Worm (Caenorhabditis elegans): ENCODE measurements around the gene T11F9.10.

The T11F9.10 gene

ce11 chrV:11515145-11515544 lies 28.4 kb downstream of the T11F9.10 start:
- TF ChIP-seq unc-62 (GFP tag; optimal IDR thresholded peaks at IDR 0.05) = no peak

ce11 chrV:11516141-11516591 lies 29.4 kb downstream of the T11F9.10 start, which contains the start of gene sdz-8:
sdz-8 (minus strand) TSS chrV:11516191.
- TF ChIP-seq unc-62 (GFP tag; optimal IDR thresholded peaks at IDR 0.05) = no peak

ce11 chrV:11517789-11518188 lies 31.0 kb downstream of the T11F9.10 start, which contains the start of gene C55A6.4:
C55A6.4 (minus strand) TSS chrV:11517889.
- no peak for TF ChIP-seq unc-62 (GFP tag; optimal IDR thresholded peaks at IDR 0.05)

- no peak for TF ChIP-seq unc-62 (GFP tag; optimal IDR thresholded peaks at IDR 0.05)
Measured at ce11 chrV:11520215-11520614, 33.4 kb downstream of the T11F9.10 start, which contains the start of the genes C55A6.11 and C55A6.7. C55A6.11 (plus strand) TSS chrV:11520515. C55A6.7 (minus strand) TSS chrV:11520530.

- no peak for TF ChIP-seq unc-62 (GFP tag; optimal IDR thresholded peaks at IDR 0.05)
Measured at ce11 chrV:11521448-11521847, 34.7 kb downstream of the T11F9.10 start, which contains the start of gene pafo-1. pafo-1 (plus strand) TSS chrV:11521703.

- no peak for TF ChIP-seq unc-62 (GFP tag; optimal IDR thresholded peaks at IDR 0.05)
Measured at ce11 chrV:11525338-11525737, 38.6 kb downstream of the T11F9.10 start.

- TF ChIP-seq unc-62 (GFP tag; optimal IDR thresholded peaks at IDR 0.05) = no peak
Measured at ce11 chrV:11526927-11527491, 40.2 kb downstream of the T11F9.10 start.

- no peak for TF ChIP-seq unc-62 (GFP tag; optimal IDR thresholded peaks at IDR 0.05)
Measured at ce11 chrV:11527531-11527930, 40.8 kb downstream of the T11F9.10 start, which contains the start of gene ccch-1. ccch-1 (plus strand) TSS chrV:11527831.

ce11 chrV:11528633-11529327 lies 42.0 kb downstream of the T11F9.10 start:
- no peak for TF ChIP-seq unc-62 (GFP tag; optimal IDR thresholded peaks at IDR 0.05)

- no peak for TF ChIP-seq unc-62 (GFP tag; optimal IDR thresholded peaks at IDR 0.05)
Measured at ce11 chrV:11529541-11529940, 42.8 kb downstream of the T11F9.10 start.

- no peak for TF ChIP-seq unc-62 (GFP tag; optimal IDR thresholded peaks at IDR 0.05)
Measured at ce11 chrV:11531100-11531499, 44.3 kb downstream of the T11F9.10 start.

- no peak for TF ChIP-seq unc-62 (GFP tag; optimal IDR thresholded peaks at IDR 0.05)
Measured at ce11 chrV:11531831-11532534, 45.2 kb downstream of the T11F9.10 start.

- no peak for TF ChIP-seq unc-62 (GFP tag; optimal IDR thresholded peaks at IDR 0.05)
Measured at ce11 chrV:11532535-11532853, 45.7 kb downstream of the T11F9.10 start.

ce11 chrV:11532964-11533363 lies 46.2 kb downstream of the T11F9.10 start:
- TF ChIP-seq unc-62 (GFP tag; optimal IDR thresholded peaks at IDR 0.05) = no peak

ce11 chrV:11533365-11533949 lies 46.7 kb downstream of the T11F9.10 start:
- TF ChIP-seq unc-62 (GFP tag; optimal IDR thresholded peaks at IDR 0.05) = no peak

- TF ChIP-seq unc-62 (GFP tag; optimal IDR thresholded peaks at IDR 0.05) = no peak
Measured at ce11 chrV:11534495-11535189, 47.9 kb downstream of the T11F9.10 start.

Measured in whole organism, dauer.